Fruit fly (Drosophila melanogaster) whole organism, larva: Measurements from ENCODE around the gene Nubp2.

Source experiments
- noc ChIP-seq: fragments of 200-800 bp; sonication (Bioruptor generic); optimal IDR thresholded peaks from 3 replicates; lab custom pipeline; 2019; ENCODE audit warnings: missing biosample characterization, mild to moderate bottlenecking, missing genetic modification characterization, moderate library complexity

Gene Nubp2

DNA sequence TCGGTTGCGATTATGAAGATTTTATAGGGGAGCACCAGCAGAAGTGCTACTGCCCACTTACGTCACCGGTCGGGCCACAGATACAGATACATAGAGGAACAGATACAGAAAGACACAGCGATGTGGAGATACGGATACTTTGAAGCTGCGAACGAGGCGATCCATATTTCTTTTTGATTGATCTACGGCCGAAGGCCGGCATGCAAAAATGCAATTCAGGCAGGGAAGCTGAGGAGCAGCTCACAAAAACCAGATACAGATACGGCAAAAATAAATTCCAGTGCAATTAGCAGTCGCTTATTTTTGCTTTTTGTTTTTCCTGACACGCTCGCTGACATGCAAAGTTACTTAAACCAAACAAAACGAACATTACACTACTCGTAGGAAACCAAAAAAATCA, 4.9 kb downstream of the Nubp2 start:
- no peak for TF ChIP-seq noc (tag; lab: Kevin White, UChicago)

DNA sequence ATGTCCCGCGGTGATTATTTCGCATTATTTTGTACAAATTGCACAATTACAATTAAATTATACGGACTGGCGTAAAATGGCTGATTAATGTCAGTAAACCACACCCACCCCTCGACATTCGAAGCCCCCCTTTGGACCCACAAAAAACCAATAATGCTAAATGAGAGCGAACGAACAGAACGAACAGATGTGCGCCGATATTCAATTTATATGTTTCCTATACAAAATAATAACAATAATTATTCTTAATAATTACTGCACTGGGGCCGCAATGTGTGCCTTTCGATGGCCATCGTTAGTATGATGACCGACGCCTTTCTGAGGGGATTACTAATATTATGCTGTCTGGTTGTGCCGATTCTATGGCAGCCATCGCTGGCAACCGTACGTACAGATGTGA, 7.0 kb downstream of the Nubp2 start, which contains the start of gene CG13250:
Gene CG13250 (plus strand): TSS at position 301 of the 400 bp plus-strand sequence.
- no peak for TF ChIP-seq noc (tag; lab: Kevin White, UChicago)

DNA sequence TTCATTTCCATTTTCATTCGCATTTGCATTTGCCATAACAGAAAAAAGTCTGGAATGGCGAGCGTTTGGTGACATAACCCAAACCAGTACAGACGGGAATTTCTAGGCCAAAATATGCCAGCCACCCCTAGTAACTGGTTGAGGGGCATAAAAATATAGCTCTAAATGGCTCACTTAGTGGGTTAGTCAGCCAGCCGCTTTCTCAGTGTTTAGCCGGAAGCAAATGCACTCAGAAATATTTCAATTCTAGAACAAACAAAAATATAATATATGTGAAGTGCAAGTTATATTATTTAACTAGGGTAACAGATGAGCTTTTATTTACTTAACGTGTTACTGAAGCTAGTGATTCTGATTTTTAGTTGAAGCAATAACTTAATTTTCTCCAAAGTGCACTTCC, 10.5 kb downstream of the Nubp2 start:
- no peak for TF ChIP-seq noc (tag; lab: Kevin White, UChicago)

DNA sequence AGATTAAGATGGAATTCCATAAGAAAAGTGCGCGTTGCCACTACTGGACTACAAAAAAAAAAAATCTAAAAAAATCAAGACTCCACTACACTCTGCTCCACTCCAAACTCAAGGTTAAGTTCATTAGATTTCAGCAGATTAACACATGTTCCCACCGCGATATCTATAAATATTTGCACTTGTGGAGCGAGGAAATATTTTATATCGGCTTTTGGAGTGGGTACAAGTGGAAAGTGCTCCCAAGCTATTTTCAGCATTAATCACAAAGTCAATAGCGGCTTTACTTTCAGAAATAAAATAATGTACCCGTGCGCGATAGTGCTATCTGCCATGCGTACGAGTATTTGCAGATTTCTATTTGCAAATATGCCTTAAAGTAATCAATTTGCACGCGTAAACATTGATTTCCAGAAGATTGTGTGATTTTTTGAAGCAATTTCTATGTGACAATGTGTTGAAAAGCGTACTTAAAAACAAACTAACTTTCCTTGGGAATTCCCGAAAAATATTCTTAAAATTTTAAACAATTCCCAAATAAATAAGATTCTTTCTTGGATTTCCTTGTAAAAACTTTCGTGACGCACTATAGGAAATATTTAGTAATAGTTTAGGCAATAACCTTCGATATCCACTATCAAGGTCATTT, 11.4 kb downstream of the Nubp2 start:
- peak; percentile 59 for TF ChIP-seq noc (tag; lab: Kevin White, UChicago)

DNA sequence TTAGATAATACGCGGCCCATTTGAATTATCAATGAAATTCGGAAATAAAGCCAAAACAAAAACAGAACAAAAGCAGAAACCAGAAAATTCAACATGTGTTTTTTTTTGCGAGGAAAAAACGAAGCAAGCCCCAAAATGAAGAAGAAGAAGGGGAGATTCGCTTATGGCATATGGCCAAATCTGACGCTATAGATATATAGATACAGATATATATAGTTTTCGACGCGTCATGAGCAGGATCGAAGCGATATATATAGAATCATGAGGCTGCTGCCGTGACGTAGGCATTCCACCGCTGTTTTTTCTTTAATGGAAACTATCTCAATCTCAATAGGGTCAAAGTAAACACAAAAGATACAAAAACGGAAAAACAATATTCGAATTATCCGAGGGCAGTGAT, 12.1 kb downstream of the Nubp2 start:
- no peak for TF ChIP-seq noc (tag; lab: Kevin White, UChicago)

DNA sequence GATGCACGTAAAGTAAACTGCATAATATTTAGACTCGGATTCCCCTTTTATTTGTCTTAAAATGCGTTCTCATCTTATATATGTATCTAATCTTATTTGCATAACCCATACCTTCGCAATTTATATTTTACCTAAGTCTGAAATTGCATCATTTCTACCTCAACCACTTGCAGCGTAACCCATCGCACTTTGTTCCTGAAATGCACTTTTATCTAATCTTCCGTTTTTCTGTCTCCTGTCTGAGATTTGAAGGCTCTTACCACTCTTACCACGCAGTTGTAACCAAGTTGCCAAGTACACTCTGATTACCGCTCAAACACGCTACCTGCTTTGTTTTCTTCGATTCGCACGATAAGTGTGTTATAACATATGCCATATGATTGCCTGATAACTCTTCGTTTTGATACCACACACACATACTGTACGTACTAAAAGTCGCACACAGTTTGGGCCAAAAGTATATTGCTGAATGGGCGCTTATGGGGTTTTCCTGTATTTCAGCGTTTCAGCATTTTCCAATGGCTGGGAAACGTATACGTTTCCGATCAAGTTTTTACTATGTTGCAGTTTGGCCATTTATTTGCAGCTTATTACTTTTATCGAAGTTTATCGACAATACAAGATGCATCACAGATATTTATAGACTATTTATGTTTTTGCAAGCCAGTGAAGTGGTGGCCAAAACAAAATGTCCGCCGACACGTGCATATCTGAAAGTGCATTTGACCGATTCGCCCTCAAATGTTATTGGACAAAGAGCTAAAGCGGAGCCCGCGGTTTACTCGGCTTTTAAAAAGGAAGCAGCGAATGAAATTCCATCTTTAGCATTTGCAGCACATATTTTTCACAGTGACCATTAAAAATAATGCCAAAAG, 13.0 kb downstream of the Nubp2 start:
- TF ChIP-seq noc (tag; lab: Kevin White, UChicago) = peak; percentile 24

DNA sequence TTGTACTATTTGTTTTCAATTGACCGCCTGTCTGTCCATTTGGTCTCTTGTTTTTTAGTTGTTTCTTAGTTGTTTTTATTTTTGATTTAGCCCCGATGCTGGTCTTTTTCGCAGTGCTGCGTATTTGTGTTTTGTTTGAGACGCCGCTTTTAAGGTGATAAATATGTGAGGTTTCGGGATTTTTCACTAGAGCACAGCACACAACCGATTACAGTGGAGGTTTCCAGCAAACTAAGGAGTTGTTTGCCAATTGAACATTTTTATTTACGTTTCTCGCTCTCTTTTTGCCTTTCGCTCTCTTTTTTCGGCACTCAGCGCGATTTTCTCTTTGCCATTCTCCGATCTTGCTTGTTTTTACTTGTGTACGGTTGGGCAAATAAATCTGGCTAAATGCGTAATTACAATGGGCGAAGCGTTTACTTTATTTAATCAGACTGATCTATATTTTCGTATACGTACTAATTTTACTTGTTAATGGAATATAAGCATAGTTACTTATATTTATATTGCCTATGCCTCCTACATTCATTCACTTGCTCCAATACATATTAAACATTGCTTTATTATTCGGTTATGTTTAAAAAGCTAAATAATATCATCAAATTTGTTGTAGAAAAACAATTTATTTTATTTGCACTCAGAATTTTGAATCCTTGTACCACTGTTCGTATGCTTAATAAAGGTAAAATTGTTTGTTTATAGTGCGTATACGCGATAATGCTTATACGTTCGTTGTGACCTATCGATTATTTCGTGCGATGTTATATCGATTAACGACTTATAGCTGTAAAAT, 14.0 kb downstream of the Nubp2 start, which contains the start of gene Rcd2:
Gene Rcd2 (minus strand): TSS at position 236 of the 793 bp plus-strand sequence.
- TF ChIP-seq noc (tag; lab: Kevin White, UChicago) = peak; percentile 88

DNA sequence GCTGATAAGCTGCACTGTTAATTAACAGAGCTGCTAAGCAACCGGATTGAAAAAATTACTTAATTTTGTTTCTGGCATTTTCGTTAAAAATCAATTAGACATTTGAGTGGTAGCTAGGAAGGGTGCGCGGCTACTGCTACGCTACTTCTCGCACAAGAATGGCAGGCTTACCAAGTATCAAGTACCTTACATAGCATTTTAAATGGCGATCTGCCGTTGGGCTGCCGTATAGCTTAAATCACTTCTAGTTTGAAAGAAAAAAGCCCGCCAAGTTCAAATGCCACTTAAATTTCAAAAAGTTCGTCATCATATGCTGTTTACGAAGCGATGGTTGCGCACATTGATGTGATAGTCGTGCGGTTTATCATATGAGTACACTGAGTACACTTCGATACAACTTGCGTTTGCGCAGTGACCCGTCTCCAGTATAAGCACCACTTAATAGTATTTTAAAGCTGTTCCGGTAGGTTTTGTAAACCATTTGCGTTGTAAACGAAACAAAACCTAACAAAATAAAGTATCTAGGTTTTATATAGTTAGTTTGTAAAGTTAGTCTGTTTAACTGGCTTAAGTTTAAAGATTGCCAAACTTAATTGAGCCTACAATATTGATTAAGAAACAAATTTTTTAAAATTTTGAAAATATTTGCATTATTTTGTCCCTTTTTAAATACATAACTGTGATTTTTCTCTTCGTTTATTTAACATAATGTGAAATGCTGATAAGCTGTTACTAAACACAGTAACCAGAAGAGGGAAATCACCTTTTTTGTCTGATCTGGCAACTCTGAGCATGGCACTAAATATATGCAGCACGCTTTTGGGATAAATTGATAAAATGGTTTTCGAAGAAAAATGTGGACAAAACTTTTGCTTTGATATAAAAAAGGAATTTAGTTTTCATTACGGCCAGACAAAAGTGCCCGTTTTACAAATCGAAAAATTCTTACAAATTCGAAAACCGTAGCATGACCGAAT, 14.9 kb downstream of the Nubp2 start:
- no peak for TF ChIP-seq noc (tag; lab: Kevin White, UChicago)

DNA sequence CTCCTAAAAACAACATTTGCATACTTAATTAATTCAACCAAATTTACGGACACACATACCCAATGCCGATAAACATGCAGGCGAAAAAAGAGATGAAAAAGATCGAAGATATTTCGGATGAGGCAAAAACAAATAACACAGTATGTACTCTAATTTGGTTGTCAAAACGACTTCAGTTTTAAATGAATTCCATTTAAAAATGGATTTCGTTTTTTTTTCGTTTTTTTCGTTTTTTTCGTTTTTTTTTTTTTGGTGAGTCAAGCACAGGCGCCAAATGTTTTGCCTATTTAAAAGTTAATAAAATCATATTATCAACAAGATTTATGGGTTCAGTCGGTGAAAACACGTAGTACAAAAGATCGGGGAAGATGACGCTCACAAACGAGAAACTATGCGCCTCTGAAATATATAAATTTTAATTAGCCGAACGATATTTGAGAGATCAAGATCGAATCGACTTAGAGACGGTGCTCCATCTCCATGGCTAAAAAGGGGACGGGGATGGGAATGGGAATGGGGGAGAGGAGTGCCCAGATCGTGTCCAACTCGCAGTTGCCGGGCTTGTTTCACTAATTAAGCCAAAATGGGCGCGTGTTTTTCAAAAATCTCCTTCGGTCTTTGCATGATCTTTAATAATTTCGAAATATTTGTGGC, 22.0 kb downstream of the Nubp2 start:
- peak; percentile 4 for TF ChIP-seq noc (tag; lab: Kevin White, UChicago)

DNA sequence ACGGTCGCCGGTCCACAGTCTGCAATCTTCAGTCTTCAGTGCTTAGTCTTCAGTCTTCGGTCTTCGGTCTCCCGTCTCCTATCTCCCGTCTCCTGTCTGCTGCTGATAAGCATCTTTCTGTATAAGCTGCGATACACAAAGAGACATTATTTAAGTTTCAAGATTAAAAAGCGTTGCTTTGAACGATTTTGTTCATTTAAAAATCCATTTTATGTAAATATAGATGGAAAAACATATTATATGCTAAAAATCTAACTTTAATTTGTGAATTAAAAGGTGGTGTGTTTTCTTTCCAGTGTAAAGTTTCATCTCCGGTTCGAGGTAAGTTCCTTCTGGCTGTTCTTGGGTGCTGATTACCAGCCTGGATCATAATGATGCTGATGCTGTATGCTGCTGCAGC, 23.0 kb downstream of the Nubp2 start:
- no peak for TF ChIP-seq noc (tag; lab: Kevin White, UChicago)

DNA sequence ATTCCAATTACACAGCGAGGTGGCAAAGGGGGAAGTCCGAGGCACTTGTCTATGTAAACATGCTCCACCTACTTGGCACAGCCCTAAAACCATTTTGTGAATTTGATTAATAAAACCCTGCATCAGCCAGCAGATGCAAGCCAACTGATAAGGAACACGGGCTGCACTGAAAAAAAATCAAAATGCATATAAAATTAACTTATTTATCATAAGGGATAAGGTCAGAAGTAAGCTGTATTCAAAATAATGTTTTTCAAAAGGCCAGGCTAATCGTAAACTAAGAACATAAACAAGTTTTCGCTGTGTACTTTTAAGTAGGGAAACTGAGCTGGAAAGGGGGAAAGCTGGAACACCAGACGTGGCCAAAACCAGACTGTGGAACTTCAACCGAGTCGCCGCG, 25.5 kb downstream of the Nubp2 start:
- TF ChIP-seq noc (tag; lab: Kevin White, UChicago) = no peak

DNA sequence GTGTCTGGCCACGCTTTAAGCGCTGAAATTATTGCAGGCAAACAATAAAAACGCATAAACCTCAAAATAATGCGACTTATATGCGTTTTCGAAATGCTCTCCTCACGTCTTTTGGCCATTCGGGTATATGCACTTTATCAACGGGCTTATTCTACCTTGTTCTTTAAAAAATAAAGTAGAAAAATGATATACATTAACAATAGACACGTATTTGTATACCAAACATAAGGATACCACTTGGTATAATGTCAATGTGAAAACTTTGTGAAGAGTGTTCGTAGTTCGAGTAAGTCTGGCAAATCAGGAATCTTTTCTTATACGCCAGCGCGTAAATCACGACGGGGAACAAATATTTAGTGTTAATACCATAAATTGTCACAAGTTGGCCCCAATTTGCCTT, 30.0 kb downstream of the Nubp2 start:
- TF ChIP-seq noc (tag; lab: Kevin White, UChicago) = no peak

DNA sequence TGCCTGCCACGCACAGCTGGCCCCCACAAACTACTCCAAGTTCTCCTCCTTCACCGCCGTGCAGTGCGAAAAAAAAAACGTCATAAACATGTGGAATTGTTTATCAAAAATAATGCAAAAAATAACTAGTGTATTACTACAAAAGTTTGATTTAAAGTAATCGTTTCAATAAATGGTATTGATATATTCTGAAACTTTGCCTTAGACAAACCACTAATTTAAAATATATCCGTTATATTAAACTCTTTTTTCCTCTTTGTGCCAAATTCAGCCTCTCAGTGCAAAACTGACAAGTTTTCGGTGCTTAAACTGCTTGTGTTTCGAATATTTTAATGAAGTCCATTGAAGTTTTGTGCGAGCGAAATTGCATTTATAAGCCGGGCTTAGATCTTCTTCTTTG, 30.7 kb downstream of the Nubp2 start:
- TF ChIP-seq noc (tag; lab: Kevin White, UChicago) = no peak

DNA sequence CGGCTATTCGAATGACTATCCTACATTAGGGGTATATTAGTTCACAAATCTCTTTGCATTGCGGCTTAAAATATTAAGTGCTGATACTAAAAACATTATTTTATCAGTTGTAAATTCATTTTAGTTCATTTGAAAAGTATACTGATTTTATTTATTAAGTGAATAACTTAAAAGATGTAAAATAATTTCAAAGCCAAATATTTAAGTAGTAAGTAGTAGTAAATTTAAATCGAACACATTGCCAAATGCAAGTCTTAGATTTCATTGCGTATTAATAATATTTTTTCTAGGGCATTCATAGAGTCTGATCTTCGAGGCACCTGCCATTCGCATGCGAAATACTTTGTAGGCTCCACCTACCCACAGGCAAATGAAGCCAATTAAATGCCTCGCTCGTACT, 36.3 kb downstream of the Nubp2 start:
- no peak for TF ChIP-seq noc (tag; lab: Kevin White, UChicago)
